Worm (Caenorhabditis elegans) whole organism, L2 larva: ENCODE data around the gene ZK84.5.

Source experiments
- C34F6.9 ChIP-seq: fragments of 150-350 bp; optimal IDR thresholded peaks from 2 replicates; lab custom pipeline; 2014; ENCODE audit warnings: missing biosample characterization, missing genetic modification characterization
- F13H6.1 ChIP-seq: sonication (generic microtip); optimal IDR thresholded peaks from 2 replicates; lab custom pipeline; 2016; ENCODE audit warnings: missing genetic modification characterization, missing compliant biosample characterization
- lin-11 ChIP-seq: fragments of 150-350 bp; sonication (generic microtip); optimal IDR thresholded peaks from 2 replicates; lab custom pipeline; 2014; ENCODE audit warnings: missing biosample characterization, missing genetic modification characterization, inconsistent platforms, mixed read lengths
- lin-13 ChIP-seq: fragments of 150-350 bp; optimal IDR thresholded peaks from 2 replicates; lab custom pipeline; 2014; ENCODE audit warnings: missing biosample characterization, missing genetic modification reagents, missing genetic modification characterization
- lsy-2 ChIP-seq, 2 experiments: fragments of 150-350 bp in 1 of 2; sonication (generic microtip) in 1 of 2; optimal IDR thresholded peaks; 2 replicates each; lab custom pipeline; 2014 to 2017; ENCODE audit warnings: missing biosample characterization in 2 of 2, missing genetic modification characterization in 2 of 2
- nhr-10 ChIP-seq: sonication (generic microtip); optimal IDR thresholded peaks from 2 replicates; lab custom pipeline; 2017; ENCODE audit warnings: missing biosample characterization, missing genetic modification characterization
- nhr-12 ChIP-seq: fragments of 150-350 bp; optimal IDR thresholded peaks from 2 replicates; lab custom pipeline; 2014; ENCODE audit warnings: missing biosample characterization, missing genetic modification characterization
- nhr-129 ChIP-seq: fragments of 150-350 bp; optimal IDR thresholded peaks from 2 replicates; lab custom pipeline; 2014; ENCODE audit warnings: missing biosample characterization, missing genetic modification characterization
- sem-4 ChIP-seq: fragments of 150-350 bp; optimal IDR thresholded peaks from 2 replicates; lab custom pipeline; 2014; ENCODE audit warnings: missing biosample characterization, missing genetic modification reagents, missing genetic modification characterization
- sma-9 ChIP-seq, 2 experiments: fragments of 150-350 bp in 1 of 2; sonication (generic microtip) in 1 of 2; optimal IDR thresholded peaks; 2 replicates each; lab custom pipeline; 2014 to 2016; ENCODE audit warnings: missing genetic modification characterization in 2 of 2, mild to moderate bottlenecking in 1 of 2, missing biosample characterization in 1 of 2, missing compliant biosample characterization in 1 of 2, missing genetic modification reagents in 1 of 2, moderate library complexity in 1 of 2
- snpc-4 ChIP-seq: fragments of 150-350 bp; optimal IDR thresholded peaks from 2 replicates; lab custom pipeline; 2014; ENCODE audit warnings: missing biosample characterization, missing genetic modification characterization
- unc-55 ChIP-seq: fragments of 150-350 bp; sonication (generic microtip); optimal IDR thresholded peaks from 3 replicates; lab custom pipeline; 2014; ENCODE audit warnings: missing biosample characterization, missing genetic modification reagents, missing genetic modification characterization
- zag-1 ChIP-seq: fragments of 150-350 bp; optimal IDR thresholded peaks from 2 replicates; lab custom pipeline; 2014; ENCODE audit warnings: missing biosample characterization, missing genetic modification characterization
- ztf-1 ChIP-seq: fragments of 200-800 bp; sonication (Bioruptor generic); conservative IDR thresholded peaks from 2 replicates; pipeline ENCODE4 v1.3.6; 2022; ENCODE audit warnings: missing genetic modification characterization, missing compliant biosample characterization

The ZK84.5 gene

ce11 chrII:5966637-5967036 lies 49.7 kb downstream of the ZK84.5 start:
- TF ChIP-seq sma-9 (GFP tag; optimal IDR thresholded peaks at IDR 0.05; lab: Kevin White, UChicago), result peak; percentile 2
- no peak for TF ChIP-seq sma-9 (tag; optimal IDR thresholded peaks at IDR 0.05; lab: Kevin White, UChicago)
- no peak for TF ChIP-seq sem-4 (tag; lab: Kevin White, UChicago)
- peak; percentile 32 for TF ChIP-seq nhr-129 (tag; lab: Kevin White, UChicago)
- TF ChIP-seq nhr-12, result no peak
- TF ChIP-seq zag-1, result peak; percentile 31
- TF ChIP-seq C34F6.9, result peak; percentile 39
- peak; percentile 55 for TF ChIP-seq lin-11 (tag; lab: Kevin White, UChicago)
- peak; percentile 23 for TF ChIP-seq snpc-4 (tag; lab: Kevin White, UChicago)
- TF ChIP-seq F13H6.1 (tag; lab: Kevin White, UChicago), result peak; percentile 16
- TF ChIP-seq lin-13 (GFP tag; lab: Kevin White, UChicago), result no peak
- TF ChIP-seq unc-55 (GFP tag; lab: Kevin White, UChicago), result peak; percentile 26
- no peak for TF ChIP-seq ztf-1 (GFP tag; lab: Robert Waterston, UW)
- peak in 1 of 2 experiments; percentile 21 for TF ChIP-seq lsy-2 (tag; optimal IDR thresholded peaks at IDR 0.05; lab: Kevin White, UChicago)
- TF ChIP-seq nhr-10 (tag; lab: Kevin White, UChicago), result no peak
- TF ChIP-seq, all 48 proteins: peak for 9
